Fruit fly (Drosophila melanogaster): ENCODE data around the gene SF1.

- TF ChIP-seq ap (GFP tag; IDR thresholded peaks at IDR 0.05), result no peak
- TF ChIP-seq CG6272 (GFP tag; IDR thresholded peaks at IDR 0.05), result no peak
- TF ChIP-seq zf30C (GFP tag; optimal IDR thresholded peaks at IDR 0.05), result no peak
- TF ChIP-seq ATbp (GFP tag; optimal IDR thresholded peaks at IDR 0.05), result no peak
Observed at dm6 chr3R:17506833-17507232, 33.4 kb upstream of the SF1 start.
